Fruit fly (Drosophila melanogaster) Kc167 (cell line): ENCODE data around the gene gcm2.

Source experiments
- Myc ChIP-seq: fragments of >200 bp; optimal IDR thresholded peaks from 2 replicates; lab custom pipeline; 2017; ENCODE audit warnings: missing external identifiers
- Sin3A ChIP-seq: fragments of >200 bp; optimal IDR thresholded peaks from 2 replicates; lab custom pipeline; 2018; ENCODE audit warnings: missing external identifiers
- h ChIP-seq: fragments of >200 bp; optimal IDR thresholded peaks from 3 replicates; lab custom pipeline; 2018; ENCODE audit warnings: missing external identifiers
- insv ChIP-seq: fragments of >200 bp; optimal IDR thresholded peaks from 3 replicates; lab custom pipeline; 2018; ENCODE audit warnings: missing external identifiers
- psq ChIP-seq: fragments of >200 bp; optimal IDR thresholded peaks from 2 replicates; lab custom pipeline; 2017; ENCODE audit warnings: missing external identifiers
- ttk ChIP-seq: sonication (Bioruptor generic); optimal IDR thresholded peaks from 2 replicates; lab custom pipeline; 2017; ENCODE audit warnings: missing external identifiers

dm6 chr2L:9564527-9564926, 43.8 kb upstream of the gcm2 start:
- TF ChIP-seq insv (no peak), ttk (lab: Kevin White, UChicago) (no peak), psq (lab: Kevin White, UChicago) (no peak), Myc (no peak), Sin3A (lab: Kevin White, UChicago) (no peak), h (lab: Kevin White, UChicago) (no peak)
